Fruit fly (Drosophila melanogaster) whole organism, adult: ENCODE measurements around the gene CG5245.
A peak's percentile ranks its signal among the peaks of the same experiment; 100 is the strongest.

ENCODE experiments used
- CG14711 ChIP-seq: fragments of 200-800 bp; sonication (Bioruptor generic); optimal IDR thresholded peaks from 2 replicates; lab custom pipeline; 2018; ENCODE audit warnings: missing biosample characterization, mild to moderate bottlenecking, missing genetic modification characterization, moderate library complexity
- Crg-1 ChIP-seq: fragments of 200-800 bp; sonication (Bioruptor generic); optimal IDR thresholded peaks from 2 replicates; lab custom pipeline; 2016; ENCODE audit warnings: missing biosample characterization, missing genetic modification characterization

- TF ChIP-seq CG14711 = no peak
- TF ChIP-seq Crg-1 (GFP tag; lab: Kevin White, UChicago) = peak; percentile 4
These were observed 3.6 kb upstream of the CG5245 start, which contains the start of gene Pp1-87B for dm6 chr3R:12425510-12426309.
